Fruit fly (Drosophila melanogaster) whole organism, embryonic: ENCODE results near the gene numb.

Experiments
- ATbp ChIP-seq: fragments of 200-800 bp; sonication (Bioruptor generic); optimal IDR thresholded peaks from 2 replicates; lab custom pipeline; 2017; ENCODE audit warnings: missing biosample characterization, mild to moderate bottlenecking, missing genetic modification characterization, missing genetic modification reagents
- BEAF-32 ChIP-seq: fragments of 200-800 bp; sonication (Bioruptor generic); optimal IDR thresholded peaks from 3 replicates; lab custom pipeline; 2017; ENCODE audit warnings: missing biosample characterization, missing genetic modification characterization, mild to moderate bottlenecking, moderate library complexity, missing genetic modification reagents
- Bdp1 ChIP-seq: fragments of 200-800 bp; sonication (Bioruptor generic); optimal IDR thresholded peaks from 3 replicates; lab custom pipeline; 2016; ENCODE audit warnings: missing biosample characterization, missing genetic modification characterization
- Bgb ChIP-seq: fragments of 200-800 bp; sonication (Bioruptor generic); IDR thresholded peaks from 2 replicates; pipeline ENCODE4 v1.3.6; 2022; ENCODE audit warnings: missing biosample characterization, missing genetic modification characterization; ENCODE audit not compliant: partially characterized antibody
- Blimp-1 ChIP-seq: fragments of 200-800 bp; sonication (Bioruptor generic); optimal IDR thresholded peaks from 3 replicates; lab custom pipeline; 2018; ENCODE audit warnings: missing biosample characterization, missing genetic modification characterization, mild to moderate bottlenecking, moderate library complexity, missing genetic modification reagents
- CG10462 ChIP-seq: fragments of 200-800 bp; sonication (Bioruptor generic); optimal IDR thresholded peaks from 2 replicates; lab custom pipeline; 2016; ENCODE audit warnings: missing biosample characterization, missing genetic modification characterization
- CG10654 ChIP-seq: fragments of 200-800 bp; sonication (Bioruptor generic); optimal IDR thresholded peaks from 2 replicates; lab custom pipeline; 2016; ENCODE audit warnings: missing biosample characterization, missing genetic modification characterization
- CG12942 ChIP-seq: fragments of 200-800 bp; sonication (Bioruptor generic); optimal IDR thresholded peaks from 3 replicates; lab custom pipeline; 2016; ENCODE audit warnings: missing biosample characterization, missing genetic modification characterization
- CG14667 ChIP-seq: fragments of 200-800 bp; sonication (Bioruptor generic); IDR thresholded peaks from 2 replicates; pipeline ENCODE4 v1.3.6; 2022; ENCODE audit warnings: missing biosample characterization, missing genetic modification characterization
- CG17568 ChIP-seq: fragments of 200-800 bp; sonication (Bioruptor generic); optimal IDR thresholded peaks from 2 replicates; lab custom pipeline; 2018; ENCODE audit warnings: missing biosample characterization, mild to moderate bottlenecking, missing genetic modification characterization, moderate library complexity
- CG2116 ChIP-seq: fragments of 200-800 bp; sonication (Bioruptor generic); optimal IDR thresholded peaks from 3 replicates; lab custom pipeline; 2018; ENCODE audit warnings: missing biosample characterization, mild to moderate bottlenecking, missing genetic modification characterization
- CG2120 ChIP-seq: fragments of 200-800 bp; sonication (Bioruptor generic); optimal IDR thresholded peaks from 3 replicates; lab custom pipeline; 2016; ENCODE audit warnings: missing biosample characterization, missing genetic modification characterization
- CG2129 ChIP-seq: fragments of 200-800 bp; sonication (Bioruptor generic); IDR thresholded peaks from 2 replicates; pipeline ENCODE4 v1.3.6; 2022; ENCODE audit warnings: missing biosample characterization, missing genetic modification characterization; ENCODE audit not compliant: partially characterized antibody
- CG2202 ChIP-seq: fragments of 200-800 bp; sonication (Bioruptor generic); optimal IDR thresholded peaks from 2 replicates; lab custom pipeline; 2018; ENCODE audit warnings: missing biosample characterization, mild to moderate bottlenecking, missing genetic modification characterization
- CG31365 ChIP-seq: fragments of 200-800 bp; sonication (Bioruptor generic); optimal IDR thresholded peaks from 2 replicates; lab custom pipeline; 2018; ENCODE audit warnings: missing biosample characterization, mild to moderate bottlenecking, missing genetic modification characterization
- CG32532 ChIP-seq: fragments of 200-800 bp; sonication (Bioruptor generic); IDR thresholded peaks from 2 replicates; pipeline ENCODE4 v1.3.6; 2022; ENCODE audit warnings: missing biosample characterization, missing genetic modification characterization
- CG3281 ChIP-seq: fragments of 200-800 bp; sonication (Bioruptor generic); optimal IDR thresholded peaks from 3 replicates; lab custom pipeline; 2017; ENCODE audit warnings: missing biosample characterization, mild to moderate bottlenecking, missing genetic modification characterization
- CG3838 ChIP-seq: fragments of 200-800 bp; sonication (Bioruptor generic); optimal IDR thresholded peaks from 3 replicates; lab custom pipeline; 2016; ENCODE audit warnings: missing biosample characterization, missing genetic modification characterization
- CG4404 ChIP-seq: fragments of 200-800 bp; sonication (Bioruptor generic); IDR thresholded peaks from 2 replicates; pipeline ENCODE4 v1.3.6; 2022; ENCODE audit warnings: missing biosample characterization, missing genetic modification characterization
- CG6654 ChIP-seq: fragments of 200-800 bp; sonication (Bioruptor generic); optimal IDR thresholded peaks from 2 replicates; lab custom pipeline; 2017; ENCODE audit warnings: missing biosample characterization, mild to moderate bottlenecking, missing genetic modification characterization
- Dip3 ChIP-seq: fragments of 200-800 bp; sonication (Bioruptor generic); optimal IDR thresholded peaks from 3 replicates; lab custom pipeline; 2016; ENCODE audit warnings: missing biosample characterization, missing genetic modification characterization
- Dll ChIP-seq: fragments of 200-800 bp; sonication (Bioruptor generic); IDR thresholded peaks from 4 replicates; pipeline ENCODE4 v1.3.6; 2022; ENCODE audit warnings: missing biosample characterization, missing genetic modification characterization; ENCODE audit not compliant: partially characterized antibody
- Elba2 ChIP-seq: fragments of 200-800 bp; sonication (Bioruptor generic); optimal IDR thresholded peaks from 3 replicates; lab custom pipeline; 2016; ENCODE audit warnings: missing biosample characterization, missing genetic modification characterization
- Lpt ChIP-seq: fragments of >200 bp; optimal IDR thresholded peaks from 2 replicates; lab custom pipeline; 2018; ENCODE audit warnings: missing biosample characterization, missing genetic modification characterization
- Med ChIP-seq: fragments of 200-800 bp; sonication (Bioruptor generic); peaks from one replicate; lab custom pipeline; 2016; ENCODE audit warnings: missing biosample characterization, missing genetic modification characterization, mild to moderate bottlenecking, inconsistent platforms, moderate library complexity
- NC2β ChIP-seq: fragments of 200-800 bp; sonication (Bioruptor generic); optimal IDR thresholded peaks from 2 replicates; lab custom pipeline; 2016; ENCODE audit warnings: missing biosample characterization, missing genetic modification characterization
- Neu2 ChIP-seq: fragments of 200-800 bp; sonication (Bioruptor generic); optimal IDR thresholded peaks from 3 replicates; lab custom pipeline; 2016; ENCODE audit warnings: missing biosample characterization, missing genetic modification characterization, borderline replicate concordance
- Oli ChIP-seq: fragments of 200-800 bp; sonication (Bioruptor generic); optimal IDR thresholded peaks from 2 replicates; lab custom pipeline; 2018; ENCODE audit warnings: missing biosample characterization, mild to moderate bottlenecking, missing genetic modification characterization, moderate library complexity
- Pdp1 ChIP-seq, 2 experiments: fragments of 200-800 bp; sonication (Bioruptor generic); optimal IDR thresholded peaks; 3 replicates each; lab custom pipeline; 2016; ENCODE audit warnings: missing biosample characterization in 2 of 2, missing genetic modification characterization in 2 of 2, mild to moderate bottlenecking in 1 of 2, moderate library complexity in 1 of 2
- Scr ChIP-seq: fragments of 200-800 bp; sonication (Bioruptor generic); IDR thresholded peaks from 2 replicates; pipeline ENCODE4 v1.3.6; 2022; ENCODE audit warnings: missing biosample characterization, missing genetic modification characterization; ENCODE audit not compliant: partially characterized antibody
- bsh ChIP-seq, 2 experiments: fragments of 200-800 bp; sonication (Bioruptor generic); optimal IDR thresholded peaks; 2 replicates each; lab custom pipeline; 2017 to 2018; ENCODE audit warnings: mild to moderate bottlenecking in 2 of 2, missing biosample characterization in 2 of 2, missing genetic modification characterization in 2 of 2, moderate library complexity in 1 of 2
- btn ChIP-seq: fragments of 200-800 bp; sonication (Bioruptor generic); optimal IDR thresholded peaks from 2 replicates; lab custom pipeline; 2016; ENCODE audit warnings: missing biosample characterization, missing genetic modification characterization
- cas ChIP-seq: fragments of 200-800 bp; sonication (Bioruptor generic); IDR thresholded peaks from 2 replicates; pipeline ENCODE4 v1.3.6; 2022; ENCODE audit warnings: missing biosample characterization, missing genetic modification characterization
- caup ChIP-seq: fragments of 200-800 bp; sonication (Bioruptor generic); optimal IDR thresholded peaks from 3 replicates; lab custom pipeline; 2017; ENCODE audit warnings: missing biosample characterization, mild to moderate bottlenecking, missing genetic modification characterization, moderate library complexity; ENCODE audit not compliant: severe bottlenecking
- crol ChIP-seq: fragments of 200-800 bp; sonication (Bioruptor generic); IDR thresholded peaks from 2 replicates; pipeline ENCODE4 v1.3.6; 2022; ENCODE audit warnings: missing biosample characterization, missing genetic modification characterization
- dmrt11E ChIP-seq: fragments of 200-800 bp; sonication (Bioruptor generic); optimal IDR thresholded peaks from 3 replicates; lab custom pipeline; 2018; ENCODE audit warnings: missing biosample characterization, mild to moderate bottlenecking, missing genetic modification characterization, moderate library complexity
- hbn ChIP-seq: fragments of 200-800 bp; sonication (Bioruptor generic); IDR thresholded peaks from 2 replicates; pipeline ENCODE4 v1.3.6; 2022; ENCODE audit warnings: missing biosample characterization, missing genetic modification characterization; ENCODE audit not compliant: partially characterized antibody
- lilli ChIP-seq: fragments of 200-800 bp; sonication (Bioruptor generic); optimal IDR thresholded peaks from 3 replicates; lab custom pipeline; 2016; ENCODE audit warnings: missing biosample characterization, missing genetic modification characterization
- prd ChIP-seq, 3 experiments: fragments of >200 bp in 2 of 3; fragments of 200-800 bp in 1 of 3; sonication (Bioruptor generic) in 1 of 3; optimal IDR thresholded peaks in 2 of 3; IDR thresholded peaks in 1 of 3; 2 replicates in 2 of 3; 3 replicates in 1 of 3; pipeline versions ENCODE4 v1.3.6 to Lab custom; 2017 to 2022; ENCODE audit warnings: missing biosample characterization in 1 of 3, missing genetic modification characterization in 1 of 3
- repo ChIP-seq: fragments of 200-800 bp; sonication (Bioruptor generic); optimal IDR thresholded peaks from 2 replicates; lab custom pipeline; 2016; ENCODE audit warnings: missing biosample characterization, missing genetic modification characterization
- sc ChIP-seq, 3 experiments: fragments of >200 bp in 2 of 3; fragments of 200-800 bp in 1 of 3; sonication (Bioruptor generic) in 1 of 3; optimal IDR thresholded peaks; 2 replicates in 2 of 3; 3 replicates in 1 of 3; lab custom pipeline; 2017; ENCODE audit warnings: mild to moderate bottlenecking in 1 of 3, missing biosample characterization in 1 of 3, missing genetic modification characterization in 1 of 3, missing genetic modification reagents in 1 of 3
- seq ChIP-seq: fragments of 200-800 bp; sonication (Bioruptor generic); IDR thresholded peaks from 2 replicates; pipeline ENCODE4 v1.3.6; 2022; ENCODE audit warnings: missing biosample characterization, missing genetic modification characterization
- sna ChIP-seq: fragments of 200-800 bp; sonication (Bioruptor generic); IDR thresholded peaks from 2 replicates; pipeline ENCODE4 v1.3.6; 2022; ENCODE audit warnings: missing biosample characterization, missing genetic modification characterization; ENCODE audit not compliant: partially characterized antibody
- tap ChIP-seq: fragments of 200-800 bp; optimal IDR thresholded peaks from 3 replicates; lab custom pipeline; 2019; ENCODE audit warnings: missing biosample characterization, mild to moderate bottlenecking, missing genetic modification characterization, moderate library complexity
- tup ChIP-seq: fragments of 200-800 bp; sonication (Bioruptor generic); optimal IDR thresholded peaks from 2 replicates; lab custom pipeline; 2016; ENCODE audit warnings: missing biosample characterization, mild to moderate bottlenecking, missing genetic modification characterization, moderate library complexity
- wek ChIP-seq: fragments of 200-800 bp; sonication (Bioruptor generic); optimal IDR thresholded peaks from 3 replicates; lab custom pipeline; 2018; ENCODE audit warnings: missing biosample characterization, mild to moderate bottlenecking, missing genetic modification characterization, moderate library complexity

The numb gene

dm6 chr2L:9498985-9499249 is 61.6 kb downstream of the numb start:
- TF ChIP-seq Blimp-1 (GFP tag; lab: Kevin White, UChicago) (peak; percentile 4), ATbp (GFP tag; lab: Kevin White, UChicago) (peak; percentile 20), NC2β (GFP tag; lab: Kevin White, UChicago) (no peak), btn (GFP tag; lab: Kevin White, UChicago) (no peak), CG2116 (GFP tag; lab: Kevin White, UChicago) (peak; percentile 5), sc (optimal IDR thresholded peaks at IDR 0.05; lab: Kevin White, UChicago) (no peak), sc (GFP tag; optimal IDR thresholded peaks at IDR 0.05; lab: Kevin White, UChicago) (peak; percentile 20), CG17568 (GFP tag; lab: Kevin White, UChicago) (peak; percentile 37), Pdp1 (GFP tag; optimal IDR thresholded peaks at IDR 0.05; lab: Kevin White, UChicago) (peak in 1 of 2 experiments; percentile 53), Med (GFP tag; lab: Kevin White, UChicago) (peak; percentile 12), bsh (GFP tag; optimal IDR thresholded peaks at IDR 0.05; lab: Kevin White, UChicago) (peak in 1 of 2 experiments; percentile 27), Neu2 (no peak), CG3281 (peak; percentile 0), lilli (GFP tag; lab: Kevin White, UChicago) (no peak), dmrt11E (tag; lab: Kevin White, UChicago) (peak; percentile 5), tup (GFP tag; lab: Kevin White, UChicago) (no peak)

- TF ChIP-seq CG3838 = no peak
- no peak for TF ChIP-seq CG32532 (GFP tag; lab: Robert Waterston, UW)
- no peak for TF ChIP-seq CG12942 (GFP tag; lab: Kevin White, UChicago)
- no peak for TF ChIP-seq tap
- no peak for TF ChIP-seq Dip3 (GFP tag; lab: Kevin White, UChicago)
- TF ChIP-seq CG4404 (GFP tag; lab: Robert Waterston, UW) = no peak
Observed at dm6 chr2L:9500454-9500853, 63.2 kb downstream of the numb start.

DNA sequence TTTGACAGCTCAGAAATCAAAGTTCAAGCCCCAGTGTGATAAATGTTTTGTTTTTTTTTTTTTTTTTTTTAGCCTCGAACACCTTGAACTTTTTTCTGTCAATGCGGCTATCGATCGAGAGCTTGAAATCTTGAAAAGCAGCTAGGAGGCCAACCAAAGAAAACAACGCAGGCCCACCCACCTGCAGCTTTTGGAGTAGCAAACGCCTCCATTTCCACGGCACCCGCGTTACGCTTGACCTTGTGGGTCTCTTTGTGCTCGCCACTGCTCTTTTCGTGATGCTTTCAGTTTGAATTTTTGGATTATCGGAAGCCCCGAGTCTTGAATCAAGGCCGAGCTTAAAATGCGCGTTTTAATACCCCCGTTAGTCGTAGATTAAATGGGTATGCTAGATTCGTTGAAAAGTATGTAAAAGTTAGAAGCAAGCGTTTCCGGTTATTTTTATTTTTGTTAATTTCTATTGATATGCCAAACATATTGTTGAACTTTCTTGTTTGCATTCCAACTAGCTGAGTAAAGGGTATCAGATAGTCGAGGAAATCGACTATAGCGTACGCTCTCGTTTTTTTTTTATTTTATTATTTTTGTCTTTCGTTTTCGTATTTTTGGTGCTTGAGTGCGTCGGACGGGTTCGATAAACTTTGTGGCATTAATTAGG is 65.6 kb downstream of the numb start:
- TF ChIP-seq CG6654 (GFP tag; lab: Kevin White, UChicago) = no peak
- TF ChIP-seq CG10462 (GFP tag; lab: Kevin White, UChicago) = peak; percentile 49
- no peak for TF ChIP-seq wek
- peak; percentile 71 for TF ChIP-seq CG2120
- no peak for TF ChIP-seq prd (optimal IDR thresholded peaks at IDR 0.05; lab: Kevin White, UChicago)
- peak; percentile 81 for TF ChIP-seq prd (GFP tag; IDR thresholded peaks at IDR 0.05; lab: Robert Waterston, UW)
- peak; percentile 53; the same call in 1 of the 2 replicates for TF ChIP-seq cas (GFP tag; lab: Robert Waterston, UW)
- TF ChIP-seq hbn (GFP tag; lab: Robert Waterston, UW) = no peak
- no peak for TF ChIP-seq Lpt (GFP tag; lab: Kevin White, UChicago)
- peak; percentile 35 for TF ChIP-seq caup (GFP tag; lab: Kevin White, UChicago)
- no peak for TF ChIP-seq BEAF-32 (GFP tag; lab: Kevin White, UChicago)
- TF ChIP-seq CG31365 = no peak
- no peak for TF ChIP-seq Dll (GFP tag; lab: Robert Waterston, UW)
- TF ChIP-seq Oli (tag; lab: Kevin White, UChicago) = peak; percentile 86
- no peak for TF ChIP-seq sna (GFP tag; lab: Robert Waterston, UW)
- TF ChIP-seq Scr (GFP tag; lab: Robert Waterston, UW) = no peak
- no peak for TF ChIP-seq CG2202 (tag; lab: Kevin White, UChicago)
- 0 out of 2 replicates have a peak, but pooled peaks have one; percentile 14 for TF ChIP-seq crol (GFP tag; lab: Robert Waterston, UW)
- TF ChIP-seq seq (GFP tag; lab: Robert Waterston, UW) = peak; percentile 83
- TF ChIP-seq repo (GFP tag; lab: Kevin White, UChicago) = no peak
- TF ChIP-seq CG2129 = no peak
- peak; percentile 24 for TF ChIP-seq Bdp1 (GFP tag; lab: Kevin White, UChicago)
- no peak; the same call in 1 of the 2 replicates for TF ChIP-seq CG14667 (GFP tag; lab: Robert Waterston, UW)
- 0 out of 2 replicates have a peak, but pooled peaks have one; percentile 28 for TF ChIP-seq Bgb
- TF ChIP-seq Elba2 (GFP tag; lab: Kevin White, UChicago) = no peak
- no peak for TF ChIP-seq CG10654 (GFP tag; lab: Kevin White, UChicago)
